Worm (Caenorhabditis elegans): Measurements from ENCODE around the gene dat-1.

The dat-1 gene

DNA sequence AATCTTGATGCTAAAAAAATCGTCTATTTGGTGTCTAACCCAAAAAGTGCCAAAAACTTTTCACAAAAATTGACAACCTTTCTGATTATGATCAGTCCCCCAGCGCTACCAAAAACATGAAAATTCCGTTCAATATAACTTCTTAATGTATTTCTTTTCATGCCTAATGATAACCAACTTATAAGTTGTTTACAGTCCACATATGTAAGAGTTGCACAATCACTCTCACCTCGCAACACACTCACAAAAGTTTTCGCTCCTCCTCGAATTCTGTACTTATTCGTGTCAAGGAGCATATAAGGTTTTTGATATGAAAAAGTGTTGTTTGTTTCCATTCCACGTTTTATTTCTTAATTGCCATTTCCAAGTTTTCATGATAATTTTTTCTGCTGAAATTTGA lies 45.8 kb downstream of the dat-1 start:
- TF ChIP-seq elt-1 (tag; optimal IDR thresholded peaks at IDR 0.05; ENCODE audit: borderline replicate concordance, insufficient read depth) (no peak), drap-1 (GFP tag; optimal IDR thresholded peaks at IDR 0.05) (no peak), mab-5 (tag; optimal IDR thresholded peaks at IDR 0.05) (no peak), nhr-76 (tag; optimal IDR thresholded peaks at IDR 0.05) (no peak), mep-1 (tag; optimal IDR thresholded peaks at IDR 0.05) (no peak)

- TF ChIP-seq flh-1 (GFP tag; optimal IDR thresholded peaks at IDR 0.05) (no peak), cnd-1 (tag; optimal IDR thresholded peaks at IDR 0.05) (no peak)
These were observed 47.0 kb downstream of the dat-1 start for ce11 chrIII:9289815-9290214.
